Fruit fly (Drosophila melanogaster) whole organism, wandering third instar larva: ENCODE measurements around the gene CG13893.

ENCODE experiments used
- Abd-B ChIP-seq: fragments of >200 bp; optimal IDR thresholded peaks from 2 replicates; lab custom pipeline; 2017; ENCODE audit warnings: missing biosample characterization, missing genetic modification characterization
- CG32264 ChIP-seq: fragments of 200-800 bp; sonication (Bioruptor generic); optimal IDR thresholded peaks from 2 replicates; lab custom pipeline; 2016; ENCODE audit warnings: missing biosample characterization, missing genetic modification characterization
- CG9705 ChIP-seq: fragments of 200-800 bp; sonication (Bioruptor generic); optimal IDR thresholded peaks from 2 replicates; lab custom pipeline; 2018; ENCODE audit warnings: missing biosample characterization, mild to moderate bottlenecking, missing genetic modification characterization
- CrebA ChIP-seq: fragments of 200-800 bp; sonication (Bioruptor generic); optimal IDR thresholded peaks from 2 replicates; lab custom pipeline; 2016; ENCODE audit warnings: missing biosample characterization, mild to moderate bottlenecking, missing genetic modification characterization, borderline replicate concordance
- Dfd ChIP-seq: fragments of >200 bp; optimal IDR thresholded peaks from 2 replicates; lab custom pipeline; 2017; ENCODE audit warnings: missing biosample characterization, missing genetic modification characterization
- Dif ChIP-seq: fragments of 200-275, 200-300 bp; sonication (Bioruptor generic); optimal IDR thresholded peaks from 2 replicates; lab custom pipeline; 2018; ENCODE audit warnings: missing biosample characterization, missing genetic modification characterization; ENCODE audit not compliant: partially characterized antibody
- GATAd ChIP-seq: sonication (Bioruptor generic); optimal IDR thresholded peaks from 2 replicates; lab custom pipeline; 2016; ENCODE audit warnings: missing biosample characterization, missing genetic modification characterization
- HLH106 ChIP-seq: fragments of 200-800 bp; optimal IDR thresholded peaks from 3 replicates; lab custom pipeline; 2019; ENCODE audit warnings: missing biosample characterization, mild to moderate bottlenecking, missing genetic modification characterization, moderate library complexity
- Hnf4 ChIP-seq: fragments of 200-800 bp; sonication (Bioruptor generic); optimal IDR thresholded peaks from 2 replicates; lab custom pipeline; 2016; ENCODE audit warnings: missing biosample characterization, mild to moderate bottlenecking, missing genetic modification characterization
- Hr78 ChIP-seq: fragments of >200 bp; optimal IDR thresholded peaks from 2 replicates; lab custom pipeline; 2017; ENCODE audit warnings: missing biosample characterization, missing genetic modification characterization
- Hr83 ChIP-seq: fragments of 200-300 bp; sonication (Bioruptor generic); optimal IDR thresholded peaks from 2 replicates; lab custom pipeline; 2016; ENCODE audit warnings: missing biosample characterization, mild to moderate bottlenecking, missing genetic modification characterization, moderate library complexity; ENCODE audit not compliant: poor library complexity, severe bottlenecking
- Jra ChIP-seq: sonication (Bioruptor generic); optimal IDR thresholded peaks from 2 replicates; lab custom pipeline; 2016; ENCODE audit warnings: missing biosample characterization, missing genetic modification characterization
- Mio ChIP-seq: sonication (Bioruptor generic); optimal IDR thresholded peaks from 2 replicates; lab custom pipeline; 2016; ENCODE audit warnings: missing biosample characterization, missing genetic modification characterization
- Myc ChIP-seq: fragments of >200 bp; optimal IDR thresholded peaks from 2 replicates; lab custom pipeline; 2017
- N ChIP-seq: fragments of >200 bp; optimal IDR thresholded peaks from 2 replicates; lab custom pipeline; 2018; ENCODE audit warnings: missing biosample characterization, missing external identifiers, missing genetic modification characterization
- OdsH ChIP-seq: fragments of 200-800 bp; sonication (Bioruptor generic); optimal IDR thresholded peaks from 2 replicates; lab custom pipeline; 2016; ENCODE audit warnings: missing biosample characterization, mild to moderate bottlenecking, missing genetic modification characterization
- Rel ChIP-seq, 2 experiments: fragments of 200-800 bp; sonication (Bioruptor generic) in 1 of 2; optimal IDR thresholded peaks; 2 replicates in 1 of 2; 3 replicates in 1 of 2; lab custom pipeline; 2016 to 2019; ENCODE audit warnings: mild to moderate bottlenecking in 2 of 2, missing biosample characterization in 2 of 2, missing genetic modification characterization in 2 of 2, moderate library complexity in 1 of 2
- Sp1 ChIP-seq: fragments of 200-800 bp; sonication (Bioruptor generic); optimal IDR thresholded peaks from 3 replicates; lab custom pipeline; 2019; ENCODE audit warnings: missing biosample characterization, mild to moderate bottlenecking, missing genetic modification characterization, moderate library complexity
- Vsx2 ChIP-seq: fragments of 200-300, 225-300 bp; sonication (Bioruptor generic); optimal IDR thresholded peaks from 2 replicates; lab custom pipeline; 2018; ENCODE audit warnings: missing biosample characterization, missing genetic modification characterization; ENCODE audit not compliant: partially characterized antibody
- br ChIP-seq: fragments of 200-800 bp; sonication (Bioruptor generic); optimal IDR thresholded peaks from 2 replicates; lab custom pipeline; 2016; ENCODE audit warnings: missing biosample characterization, missing genetic modification characterization
- brk ChIP-seq: fragments of 200-800 bp; sonication (Bioruptor generic); optimal IDR thresholded peaks from 2 replicates; lab custom pipeline; 2016; ENCODE audit warnings: missing biosample characterization, mild to moderate bottlenecking, missing genetic modification characterization
- dl ChIP-seq, 2 experiments: fragments of 175-275, 200-275 bp in 1 of 2; fragments of 200-275 bp in 1 of 2; sonication (Bioruptor generic); optimal IDR thresholded peaks; lab custom pipeline; 2018; ENCODE audit warnings: mild to moderate bottlenecking in 2 of 2, missing biosample characterization in 2 of 2, missing genetic modification characterization in 2 of 2, moderate library complexity in 2 of 2; ENCODE audit not compliant: partially characterized antibody in 2 of 2, insufficient read depth in 1 of 2
- dmrt93B ChIP-seq: fragments of 200-800 bp; sonication (Bioruptor generic); optimal IDR thresholded peaks from 2 replicates; lab custom pipeline; 2018; ENCODE audit warnings: missing biosample characterization, mild to moderate bottlenecking, missing genetic modification characterization
- dsf ChIP-seq: sonication (Bioruptor generic); optimal IDR thresholded peaks from 2 replicates; lab custom pipeline; 2016; ENCODE audit warnings: missing biosample characterization, missing genetic modification characterization, borderline replicate concordance
- ey ChIP-seq: fragments of 200-800 bp; sonication (Bioruptor generic); optimal IDR thresholded peaks from 2 replicates; lab custom pipeline; 2016; ENCODE audit warnings: missing biosample characterization, missing genetic modification characterization
- foxo ChIP-seq, 2 experiments: fragments of 200-800 bp; sonication (Bioruptor generic); optimal IDR thresholded peaks; 2 replicates in 1 of 2; 3 replicates in 1 of 2; lab custom pipeline; 2016 to 2017; ENCODE audit warnings: missing biosample characterization in 2 of 2, missing genetic modification characterization in 2 of 2
- fru ChIP-seq: fragments of 200-800 bp; sonication (Bioruptor generic); optimal IDR thresholded peaks from 3 replicates; lab custom pipeline; 2016; ENCODE audit warnings: missing biosample characterization, mild to moderate bottlenecking, missing genetic modification characterization
- h ChIP-seq: fragments of 200-800 bp; sonication (Bioruptor generic); optimal IDR thresholded peaks from 3 replicates; lab custom pipeline; 2016; ENCODE audit warnings: missing biosample characterization, mild to moderate bottlenecking, missing genetic modification characterization
- jim ChIP-seq: fragments of 175-275, 200-325 bp; sonication (Bioruptor generic); optimal IDR thresholded peaks from 2 replicates; lab custom pipeline; 2016; ENCODE audit warnings: missing biosample characterization, mild to moderate bottlenecking, missing genetic modification characterization
- lola ChIP-seq: fragments of >200 bp; optimal IDR thresholded peaks from 2 replicates; lab custom pipeline; 2017; ENCODE audit warnings: missing biosample characterization, missing genetic modification characterization
- pan ChIP-seq: fragments of >200 bp; optimal IDR thresholded peaks from 2 replicates; lab custom pipeline; 2017
- psq ChIP-seq: fragments of 200-800 bp; sonication (Bioruptor generic); optimal IDR thresholded peaks from 3 replicates; lab custom pipeline; 2017; ENCODE audit warnings: missing biosample characterization, mild to moderate bottlenecking, missing genetic modification characterization, moderate library complexity
- rgr ChIP-seq: fragments of 200-800 bp; sonication (Bioruptor generic); optimal IDR thresholded peaks from 3 replicates; lab custom pipeline; 2016; ENCODE audit warnings: missing biosample characterization, mild to moderate bottlenecking, missing genetic modification characterization
- sage ChIP-seq: fragments of 200-800 bp; sonication (Bioruptor generic); optimal IDR thresholded peaks from 2 replicates; lab custom pipeline; 2016; ENCODE audit warnings: missing biosample characterization, mild to moderate bottlenecking, missing genetic modification characterization
- sv ChIP-seq: fragments of 200-800 bp; sonication (Bioruptor generic); optimal IDR thresholded peaks from 3 replicates; lab custom pipeline; 2016; ENCODE audit warnings: missing biosample characterization, missing genetic modification characterization
- tai ChIP-seq: sonication (Bioruptor generic); optimal IDR thresholded peaks from 2 replicates; lab custom pipeline; 2016; ENCODE audit warnings: missing biosample characterization, missing genetic modification characterization
- usp ChIP-seq: fragments of >200 bp; optimal IDR thresholded peaks from 2 replicates; lab custom pipeline; 2017; ENCODE audit warnings: missing biosample characterization, missing genetic modification characterization
- woc ChIP-seq: sonication (Bioruptor generic); optimal IDR thresholded peaks from 2 replicates; lab custom pipeline; 2016; ENCODE audit warnings: missing biosample characterization, mild to moderate bottlenecking, missing genetic modification characterization

CG13893 gene

DNA sequence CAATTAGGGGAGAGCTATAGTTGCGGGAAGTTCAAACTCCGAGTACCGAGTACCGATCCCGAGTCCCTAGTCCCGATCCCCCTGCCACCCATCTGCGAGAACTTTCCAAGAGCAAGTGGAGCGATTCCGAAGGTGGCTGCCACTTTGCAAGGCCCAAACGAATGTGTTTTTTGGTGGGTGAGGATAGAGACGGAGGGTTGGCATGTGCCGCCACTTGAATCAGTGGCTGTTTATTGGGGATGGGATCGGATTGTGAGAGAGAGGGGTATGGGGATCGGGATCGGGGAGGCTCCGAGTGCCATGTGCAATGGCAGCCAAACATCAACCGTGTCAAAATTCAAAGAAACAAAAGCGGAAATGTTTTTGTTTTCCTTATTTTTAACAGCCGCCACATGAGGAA is 11.6 kb downstream of the CG13893 start:
- no peak for TF ChIP-seq Hr78 (GFP tag; lab: Kevin White, UChicago)
- TF ChIP-seq Hr83 (GFP tag; lab: Kevin White, UChicago): no peak
- no peak for TF ChIP-seq Rel (GFP tag; optimal IDR thresholded peaks at IDR 0.05; lab: Kevin White, UChicago)
- no peak for TF ChIP-seq Rel (tag; optimal IDR thresholded peaks at IDR 0.05; lab: Kevin White, UChicago)
- no peak for TF ChIP-seq Dif (GFP tag; lab: Kevin White, UChicago)
- no peak for TF ChIP-seq Dfd (GFP tag; lab: Kevin White, UChicago)
- no peak for TF ChIP-seq ey
- no peak for TF ChIP-seq foxo (GFP tag; optimal IDR thresholded peaks at IDR 0.05; lab: Kevin White, UChicago)
- no peak for TF ChIP-seq Myc (lab: Kevin White, UChicago)
- no peak for TF ChIP-seq h (GFP tag; lab: Kevin White, UChicago)
- TF ChIP-seq Vsx2 (GFP tag; lab: Kevin White, UChicago): no peak
- no peak for TF ChIP-seq sage (GFP tag; lab: Kevin White, UChicago)
- TF ChIP-seq Abd-B (GFP tag; lab: Kevin White, UChicago): no peak
- no peak for TF ChIP-seq Sp1 (GFP tag; lab: Kevin White, UChicago)
- TF ChIP-seq rgr: no peak
- TF ChIP-seq Jra: no peak

DNA sequence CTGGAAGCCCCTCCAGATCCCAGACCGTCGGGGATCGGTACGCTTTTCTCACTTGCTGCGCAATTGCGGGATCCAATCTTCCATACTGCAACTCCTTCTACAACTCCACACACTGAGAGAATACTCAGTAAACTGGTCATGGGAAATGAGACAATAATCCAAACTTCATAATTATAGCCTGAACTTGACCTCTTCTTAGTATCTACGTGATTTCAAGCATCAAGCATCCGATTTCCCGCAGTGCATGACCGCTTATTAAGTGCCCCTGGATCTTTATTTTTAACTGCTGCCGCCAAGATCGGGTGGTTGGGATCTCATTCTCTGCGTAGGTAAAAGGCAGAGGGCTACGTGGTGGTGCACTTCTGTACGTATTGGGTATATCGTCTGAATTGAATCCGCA is 12.4 kb downstream of the CG13893 start:
- no peak for TF ChIP-seq Sp1 (GFP tag; lab: Kevin White, UChicago)
- TF ChIP-seq Jra: no peak
- no peak for TF ChIP-seq Dfd (GFP tag; lab: Kevin White, UChicago)
- no peak for TF ChIP-seq foxo (GFP tag; optimal IDR thresholded peaks at IDR 0.05; lab: Kevin White, UChicago)
- TF ChIP-seq br (GFP tag; lab: Kevin White, UChicago): no peak
- TF ChIP-seq dmrt93B (GFP tag; lab: Kevin White, UChicago): no peak
- TF ChIP-seq sage (GFP tag; lab: Kevin White, UChicago): no peak
- no peak for TF ChIP-seq fru (GFP tag; lab: Kevin White, UChicago)
- TF ChIP-seq, all 38 proteins: peak for 0

DNA sequence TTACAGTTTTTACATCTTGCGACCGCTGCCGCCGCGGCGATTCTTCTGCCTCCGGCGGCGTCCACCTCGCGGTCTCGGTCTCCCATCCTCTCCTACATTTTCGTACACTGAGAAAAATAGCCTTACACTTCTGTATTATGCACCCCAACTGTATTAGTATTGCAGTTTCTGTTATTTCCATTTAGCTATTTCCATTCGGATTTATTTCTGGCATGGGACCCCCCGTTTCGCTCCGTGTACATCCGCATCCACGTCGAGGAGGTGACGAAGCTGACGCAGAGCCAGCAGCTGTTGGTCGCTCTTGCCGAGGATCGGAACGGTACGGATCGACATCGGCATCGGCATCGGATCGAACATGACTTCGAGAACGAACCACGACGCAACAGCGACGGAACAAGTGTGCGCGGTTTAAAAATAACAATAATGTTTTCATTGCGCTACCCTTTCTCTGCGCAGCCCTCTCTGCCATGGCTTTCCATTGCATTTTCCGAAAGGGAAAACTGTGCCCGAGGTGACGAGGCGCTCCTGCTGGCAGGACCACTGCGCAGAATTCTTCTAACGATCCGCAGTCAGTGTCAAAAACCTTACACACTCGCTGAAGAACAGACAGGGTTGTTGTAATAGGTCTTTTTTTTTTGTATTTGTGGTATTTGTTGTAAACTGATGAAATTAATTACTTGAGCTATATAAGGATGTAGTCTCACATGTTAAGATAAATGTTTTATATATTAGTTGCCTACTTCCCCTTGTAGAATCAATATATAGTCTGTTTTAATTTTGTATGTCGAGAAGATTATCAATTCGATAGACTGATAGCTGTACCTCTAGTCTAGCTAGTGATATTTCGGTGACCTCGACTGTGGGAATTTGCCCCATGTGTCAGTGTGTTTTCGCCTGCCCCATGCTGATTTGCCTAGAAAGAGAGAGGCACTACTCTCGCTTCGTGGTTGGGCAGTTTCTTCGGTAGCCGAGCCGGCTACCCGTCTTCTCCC is 14.2 kb downstream of the CG13893 start:
- TF ChIP-seq Rel (GFP tag; optimal IDR thresholded peaks at IDR 0.05; lab: Kevin White, UChicago): no peak
- TF ChIP-seq Rel (tag; optimal IDR thresholded peaks at IDR 0.05; lab: Kevin White, UChicago): no peak
- TF ChIP-seq pan (lab: Kevin White, UChicago): no peak
- TF ChIP-seq Hnf4 (GFP tag; lab: Kevin White, UChicago): no peak
- no peak for TF ChIP-seq tai (GFP tag; lab: Kevin White, UChicago)
- TF ChIP-seq woc (GFP tag; lab: Kevin White, UChicago): no peak
- no peak for TF ChIP-seq sage (GFP tag; lab: Kevin White, UChicago)
- TF ChIP-seq h (GFP tag; lab: Kevin White, UChicago): peak; percentile 60
- TF ChIP-seq CrebA: no peak
- TF ChIP-seq Dfd (GFP tag; lab: Kevin White, UChicago): no peak
- no peak for TF ChIP-seq Vsx2 (GFP tag; lab: Kevin White, UChicago)
- no peak for TF ChIP-seq jim (GFP tag; lab: Kevin White, UChicago)
- TF ChIP-seq psq (GFP tag; lab: Kevin White, UChicago): peak; percentile 9
- TF ChIP-seq rgr: peak; percentile 55
- peak; percentile 60 for TF ChIP-seq br (GFP tag; lab: Kevin White, UChicago)
- peak; percentile 63 for TF ChIP-seq HLH106 (tag; lab: Kevin White, UChicago)
- no peak for TF ChIP-seq Abd-B (GFP tag; lab: Kevin White, UChicago)
- peak in 1 of 2 experiments; percentile 53 for TF ChIP-seq foxo (GFP tag; optimal IDR thresholded peaks at IDR 0.05; lab: Kevin White, UChicago)
- no peak for TF ChIP-seq dl (GFP tag; optimal IDR thresholded peaks at IDR 0.05; lab: Kevin White, UChicago; ENCODE audit: insufficient read depth in 1 of 2, partially characterized antibody in 2 of 2)
- TF ChIP-seq brk (GFP tag; lab: Kevin White, UChicago): no peak
- TF ChIP-seq Hr83 (GFP tag; lab: Kevin White, UChicago): no peak
- no peak for TF ChIP-seq Hr78 (GFP tag; lab: Kevin White, UChicago)
- TF ChIP-seq Dif (GFP tag; lab: Kevin White, UChicago): no peak
- no peak for TF ChIP-seq Myc (lab: Kevin White, UChicago)
- TF ChIP-seq ey: peak; percentile 60
- TF ChIP-seq GATAd: no peak
- peak; percentile 58 for TF ChIP-seq fru (GFP tag; lab: Kevin White, UChicago)
- TF ChIP-seq Jra: no peak
- peak; percentile 22 for TF ChIP-seq Sp1 (GFP tag; lab: Kevin White, UChicago)
- peak; percentile 3 for TF ChIP-seq CG9705 (GFP tag; lab: Kevin White, UChicago)
- TF ChIP-seq Mio (GFP tag; lab: Kevin White, UChicago): no peak
- peak; percentile 28 for TF ChIP-seq dmrt93B (GFP tag; lab: Kevin White, UChicago)
- no peak for TF ChIP-seq CG32264 (GFP tag; lab: Kevin White, UChicago)
- peak; percentile 81 for TF ChIP-seq sv (GFP tag; lab: Kevin White, UChicago)
- TF ChIP-seq N: no peak
- TF ChIP-seq OdsH: peak; percentile 0
- TF ChIP-seq dsf (GFP tag; lab: Kevin White, UChicago): no peak
- no peak for TF ChIP-seq lola
- TF ChIP-seq usp (GFP tag; lab: Kevin White, UChicago): no peak
